Worm (Caenorhabditis elegans): ENCODE data around the gene Y102A11A.1.

Y102A11A.1 gene

DNA sequence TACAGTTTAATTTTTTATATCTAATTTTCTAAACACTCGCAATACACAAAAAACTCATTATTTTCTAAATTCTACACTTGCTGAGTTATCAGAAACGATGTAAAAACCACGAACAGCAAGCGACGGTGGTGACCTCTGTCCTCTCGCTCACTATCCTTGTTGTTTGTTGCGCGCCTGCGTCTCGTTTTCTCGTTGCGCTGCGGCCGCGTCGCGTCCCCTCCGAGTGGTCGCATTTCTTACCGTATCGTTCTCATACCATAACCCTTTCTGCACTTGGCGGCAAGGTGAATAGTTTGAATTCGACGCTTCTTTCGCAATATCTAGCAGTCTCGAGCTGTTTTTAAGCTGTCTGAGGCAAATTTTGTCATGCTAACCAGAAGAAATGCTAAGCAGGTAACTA is 37.8 kb downstream of the Y102A11A.1 start, which contains the start of gene lsy-2 (continued):
- TF ChIP-seq elt-1 (tag; optimal IDR thresholded peaks at IDR 0.05) = no peak
- no peak for TF ChIP-seq sea-2 (GFP tag; optimal IDR thresholded peaks at IDR 0.05)
- TF ChIP-seq nhr-77 (tag; optimal IDR thresholded peaks at IDR 0.05) = no peak
- no peak for TF ChIP-seq nhr-43 (tag; optimal IDR thresholded peaks at IDR 0.05; ENCODE audit: poor library complexity, severe bottlenecking)
- TF ChIP-seq fos-1 (tag; optimal IDR thresholded peaks at IDR 0.05) = no peak
- no peak for TF ChIP-seq eor-1 (tag; optimal IDR thresholded peaks at IDR 0.05)
- TF ChIP-seq mdl-1 (tag; optimal IDR thresholded peaks at IDR 0.05) = no peak
- TF ChIP-seq skn-1 (tag; optimal IDR thresholded peaks at IDR 0.05) = no peak
- TF ChIP-seq egl-27 (tag; optimal IDR thresholded peaks at IDR 0.05) = no peak
- TF ChIP-seq nhr-237 (tag; optimal IDR thresholded peaks at IDR 0.05) = no peak
- TF ChIP-seq fkh-2 (tag; optimal IDR thresholded peaks at IDR 0.05) = no peak
- peak; percentile 46 for TF ChIP-seq lin-15B (tag; optimal IDR thresholded peaks at IDR 0.05)
- TF ChIP-seq tbx-2 (tag; optimal IDR thresholded peaks at IDR 0.05) = no peak
- TF ChIP-seq fkh-10 (GFP tag; optimal IDR thresholded peaks at IDR 0.05) = no peak
- TF ChIP-seq nhr-67 (tag; optimal IDR thresholded peaks at IDR 0.05) = no peak
- no peak for TF ChIP-seq ceh-82 (tag; optimal IDR thresholded peaks at IDR 0.05)
- no peak for TF ChIP-seq pqm-1 (tag; optimal IDR thresholded peaks at IDR 0.05)
- no peak for TF ChIP-seq elt-3 (tag; optimal IDR thresholded peaks at IDR 0.05)
- TF ChIP-seq ZK546.5 (tag; optimal IDR thresholded peaks at IDR 0.05) = no peak

DNA sequence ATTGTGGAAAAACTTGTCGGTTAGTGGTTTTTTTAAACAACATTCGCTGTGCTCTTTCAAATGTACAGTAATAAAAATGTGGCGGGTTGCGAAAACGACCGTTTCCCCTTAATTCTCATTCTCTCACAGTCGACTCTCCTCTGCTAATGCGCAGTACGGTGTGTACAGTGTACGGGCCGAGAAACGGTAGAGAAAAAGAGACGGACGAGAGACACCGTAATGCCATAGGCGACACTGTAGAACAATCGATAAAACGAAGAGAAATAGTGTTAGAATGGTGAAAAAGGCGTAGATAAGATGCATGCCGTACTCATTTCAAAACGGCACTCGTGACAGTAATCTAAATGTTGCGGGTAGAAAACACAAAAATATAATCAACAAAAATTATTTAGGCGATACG is 38.9 kb downstream of the Y102A11A.1 start:
- no peak for TF ChIP-seq nhr-237 (tag; optimal IDR thresholded peaks at IDR 0.05)
- no peak for TF ChIP-seq snpc-4 (tag; optimal IDR thresholded peaks at IDR 0.05)
- peak; percentile 64 for TF ChIP-seq nfya-1 (tag; optimal IDR thresholded peaks at IDR 0.05; ENCODE audit: insufficient read depth)
- TF ChIP-seq ceh-9 (tag; optimal IDR thresholded peaks at IDR 0.05) = no peak
- TF ChIP-seq elt-3 (tag; optimal IDR thresholded peaks at IDR 0.05) = no peak
- TF ChIP-seq fkh-10 (GFP tag; optimal IDR thresholded peaks at IDR 0.05) = no peak
- TF ChIP-seq egl-5 (tag; optimal IDR thresholded peaks at IDR 0.05) = no peak
- TF ChIP-seq nhr-11 (tag; optimal IDR thresholded peaks at IDR 0.05) = no peak
- TF ChIP-seq fos-1 (tag; optimal IDR thresholded peaks at IDR 0.05) = no peak
- no peak for TF ChIP-seq aly-2 (tag; optimal IDR thresholded peaks at IDR 0.05)
- TF ChIP-seq ama-1 (optimal IDR thresholded peaks at IDR 0.05) = no peak
- no peak for TF ChIP-seq nhr-28 (tag; optimal IDR thresholded peaks at IDR 0.05)
- no peak for TF ChIP-seq R02D3.7 (tag; optimal IDR thresholded peaks at IDR 0.05)
- no peak for TF ChIP-seq ceh-82 (tag; optimal IDR thresholded peaks at IDR 0.05)
- no peak for TF ChIP-seq fkh-2 (tag; optimal IDR thresholded peaks at IDR 0.05)
- no peak for TF ChIP-seq daf-12 (tag; optimal IDR thresholded peaks at IDR 0.05)
- peak; percentile 64 for TF ChIP-seq ceh-28 (tag; optimal IDR thresholded peaks at IDR 0.05)
- no peak for TF ChIP-seq tbx-2 (tag; optimal IDR thresholded peaks at IDR 0.05)
- TF ChIP-seq lin-15B (tag; optimal IDR thresholded peaks at IDR 0.05) = no peak
- TF ChIP-seq unc-62 (GFP tag; optimal IDR thresholded peaks at IDR 0.05) = no peak
- no peak for TF ChIP-seq elt-1 (tag; optimal IDR thresholded peaks at IDR 0.05)
- TF ChIP-seq ztf-11 (tag; optimal IDR thresholded peaks at IDR 0.05) = no peak
- TF ChIP-seq elt-2 (tag; optimal IDR thresholded peaks at IDR 0.05) = peak; percentile 75
- TF ChIP-seq lsy-12 (tag; optimal IDR thresholded peaks at IDR 0.05) = no peak
- no peak for TF ChIP-seq jun-1 (tag; optimal IDR thresholded peaks at IDR 0.05)
- TF ChIP-seq nhr-77 (tag; optimal IDR thresholded peaks at IDR 0.05) = no peak
- no peak for TF ChIP-seq unc-39 (tag; optimal IDR thresholded peaks at IDR 0.05)
- no peak for TF ChIP-seq nhr-67 (tag; optimal IDR thresholded peaks at IDR 0.05)
- no peak for TF ChIP-seq zag-1 (tag; optimal IDR thresholded peaks at IDR 0.05)
- TF ChIP-seq pha-4 (tag; optimal IDR thresholded peaks at IDR 0.05) = peak; percentile 66
- no peak for TF ChIP-seq nhr-43 (tag; optimal IDR thresholded peaks at IDR 0.05; ENCODE audit: poor library complexity, severe bottlenecking)
- TF ChIP-seq lin-39 (tag; optimal IDR thresholded peaks at IDR 0.05) = no peak
- no peak for TF ChIP-seq sea-2 (GFP tag; optimal IDR thresholded peaks at IDR 0.05)
- TF ChIP-seq mdl-1 (tag; optimal IDR thresholded peaks at IDR 0.05) = no peak
- no peak for TF ChIP-seq egl-27 (tag; optimal IDR thresholded peaks at IDR 0.05)
- TF ChIP-seq ztf-4 (tag; optimal IDR thresholded peaks at IDR 0.05) = no peak
- TF ChIP-seq nhr-23 (tag; optimal IDR thresholded peaks at IDR 0.05) = peak; percentile 50
- TF ChIP-seq skn-1 (tag; optimal IDR thresholded peaks at IDR 0.05) = no peak
- no peak for TF ChIP-seq nhr-76 (tag; optimal IDR thresholded peaks at IDR 0.05)
- TF ChIP-seq eor-1 (tag; optimal IDR thresholded peaks at IDR 0.05) = no peak
- no peak for TF ChIP-seq nhr-12 (tag; optimal IDR thresholded peaks at IDR 0.05)
- TF ChIP-seq ZK546.5 (tag; optimal IDR thresholded peaks at IDR 0.05) = no peak
- TF ChIP-seq mml-1 (tag; optimal IDR thresholded peaks at IDR 0.05) = no peak
- TF ChIP-seq pqm-1 (tag; optimal IDR thresholded peaks at IDR 0.05) = peak; percentile 73
- TF ChIP-seq ceh-16 (tag; optimal IDR thresholded peaks at IDR 0.05) = no peak
- peak; percentile 51 for TF ChIP-seq nhr-25 (tag; optimal IDR thresholded peaks at IDR 0.05)
- peak; percentile 7 for TF ChIP-seq hmg-11 (tag; optimal IDR thresholded peaks at IDR 0.05)
